Fruit fly (Drosophila melanogaster): Measurements from ENCODE around the gene CG6843.

dm6 chr3L:18852223-18852622 lies 49.2 kb upstream of the CG6843 start:
- no peak for TF ChIP-seq lola (GFP tag; optimal IDR thresholded peaks at IDR 0.05)
- no peak for TF ChIP-seq Jra (GFP tag; optimal IDR thresholded peaks at IDR 0.05)
- no peak for TF ChIP-seq woc (GFP tag; optimal IDR thresholded peaks at IDR 0.05)
- TF ChIP-seq Myc (optimal IDR thresholded peaks at IDR 0.05), result no peak
- no peak for TF ChIP-seq CG9705 (GFP tag; optimal IDR thresholded peaks at IDR 0.05)
- no peak for TF ChIP-seq foxo (GFP tag; optimal IDR thresholded peaks at IDR 0.05)
- peak; percentile 56 for TF ChIP-seq Dfd (GFP tag; optimal IDR thresholded peaks at IDR 0.05)
- no peak for TF ChIP-seq sv (GFP tag; optimal IDR thresholded peaks at IDR 0.05)
- no peak for TF ChIP-seq psq (GFP tag; optimal IDR thresholded peaks at IDR 0.05)
- TF ChIP-seq Mio (GFP tag; optimal IDR thresholded peaks at IDR 0.05), result no peak

All from whole organism, wandering third instar larva.